Worm (Caenorhabditis elegans) whole organism, early embryonic: ENCODE measurements around the gene F36D4.6.

Experiments
- ama-1 ChIP-seq: fragments of 150-350 bp; optimal IDR thresholded peaks from 2 replicates; lab custom pipeline; 2014
- flt-1 ChIP-seq: fragments of 200-800 bp; sonication (Bioruptor generic); IDR thresholded peaks from 2 replicates; pipeline ENCODE4 v1.3.6; 2022; ENCODE audit warnings: missing genetic modification characterization, missing compliant biosample characterization
- hmg-4 ChIP-seq: fragments of 200-800 bp; sonication (Bioruptor generic); optimal IDR thresholded peaks from 2 replicates; lab custom pipeline; 2018; ENCODE audit warnings: mild to moderate bottlenecking, missing genetic modification characterization, missing compliant biosample characterization
- scrt-1 ChIP-seq: fragments of 200-800 bp; sonication (Bioruptor generic); IDR thresholded peaks from 2 replicates; pipeline ENCODE4 v1.3.6; 2022; ENCODE audit warnings: missing genetic modification characterization, missing compliant biosample characterization
- tbx-37 ChIP-seq: fragments of 200-800 bp; sonication (Bioruptor generic); conservative IDR thresholded peaks from 2 replicates; pipeline ENCODE4 v1.3.6; 2022; ENCODE audit warnings: missing genetic modification reagents, missing genetic modification characterization, missing compliant biosample characterization
- tra-4 ChIP-seq: sonication (generic microtip); optimal IDR thresholded peaks from 2 replicates; lab custom pipeline; 2017; ENCODE audit warnings: missing genetic modification characterization, missing compliant biosample characterization

DNA sequence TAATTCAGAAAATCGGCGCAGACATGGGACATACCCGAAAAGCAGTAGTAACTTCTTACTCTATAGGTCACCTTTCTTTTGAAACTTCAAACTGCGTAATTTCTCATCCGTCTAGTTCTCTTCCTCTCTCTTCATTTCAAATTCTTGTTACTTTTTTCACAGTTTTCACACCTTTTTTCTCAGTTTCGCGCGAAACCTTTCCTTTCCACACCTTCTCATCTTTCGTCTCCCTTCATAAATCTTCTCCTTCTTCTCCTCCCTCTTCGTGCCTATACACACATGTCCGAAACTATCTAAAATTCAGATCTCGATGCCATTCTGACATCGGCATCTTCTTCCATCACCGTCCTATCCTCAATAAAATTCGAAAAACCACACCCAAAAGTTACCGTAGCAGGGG, 16.8 kb upstream of the F36D4.6 start, which contains the start of gene wdr-62:
- TF ChIP-seq ama-1 (lab: Kevin White, UChicago) (no peak), scrt-1 (no peak), hmg-4 (no peak), tra-4 (tag; lab: Kevin White, UChicago) (no peak), flt-1 (GFP tag; lab: Robert Waterston, UW) (no peak), tbx-37 (no peak)
